Worm (Caenorhabditis elegans) whole organism, early embryonic: ENCODE data around the gene F44E2.4.
A peak's percentile ranks its signal among the peaks of the same experiment; 100 is the strongest.

Source experiments
- B0310.2 ChIP-seq: sonication (generic microtip); optimal IDR thresholded peaks from 2 replicates; lab custom pipeline; 2016; ENCODE audit warnings: mild to moderate bottlenecking, missing genetic modification characterization, missing compliant biosample characterization
- F13C5.2 ChIP-seq: sonication (generic microtip); optimal IDR thresholded peaks from 2 replicates; lab custom pipeline; 2017; ENCODE audit warnings: mild to moderate bottlenecking, missing genetic modification characterization, inconsistent platforms, missing compliant biosample characterization
- aly-1 ChIP-seq: sonication (generic microtip); optimal IDR thresholded peaks from 2 replicates; lab custom pipeline; 2016; ENCODE audit warnings: missing genetic modification characterization, missing compliant biosample characterization
- ama-1 ChIP-seq: fragments of 150-350 bp; optimal IDR thresholded peaks from 2 replicates; lab custom pipeline; 2014
- ceh-13 ChIP-seq: fragments of 200-800 bp; sonication (Bioruptor generic); optimal IDR thresholded peaks from 2 replicates; lab custom pipeline; 2018; ENCODE audit warnings: mild to moderate bottlenecking, missing genetic modification characterization, missing compliant biosample characterization
- ceh-36 ChIP-seq: sonication (generic microtip); optimal IDR thresholded peaks from 2 replicates; lab custom pipeline; 2016; ENCODE audit warnings: missing genetic modification characterization, inconsistent platforms, missing compliant biosample characterization
- ets-7 ChIP-seq: sonication (generic microtip); optimal IDR thresholded peaks from 2 replicates; lab custom pipeline; 2016; ENCODE audit warnings: missing genotype, missing genetic modification characterization, missing compliant biosample characterization
- flt-1 ChIP-seq: fragments of 200-800 bp; sonication (Bioruptor generic); IDR thresholded peaks from 2 replicates; pipeline ENCODE4 v1.3.6; 2022; ENCODE audit warnings: missing genetic modification characterization, missing compliant biosample characterization
- hmbx-1 ChIP-seq: sonication (generic microtip); optimal IDR thresholded peaks from 2 replicates; lab custom pipeline; 2016; ENCODE audit warnings: mild to moderate bottlenecking, missing genetic modification characterization, missing compliant biosample characterization
- hmg-4 ChIP-seq: fragments of 200-800 bp; sonication (Bioruptor generic); optimal IDR thresholded peaks from 2 replicates; lab custom pipeline; 2018; ENCODE audit warnings: mild to moderate bottlenecking, missing genetic modification characterization, missing compliant biosample characterization
- hnd-1 ChIP-seq: sonication (generic microtip); optimal IDR thresholded peaks from 2 replicates; lab custom pipeline; 2016; ENCODE audit warnings: missing genetic modification characterization, missing compliant biosample characterization
- pes-1 ChIP-seq: fragments of 200-800 bp; sonication (Bioruptor generic); IDR thresholded peaks from 2 replicates; pipeline ENCODE4 v1.3.6; 2022; ENCODE audit warnings: missing genetic modification reagents, missing genetic modification characterization, missing compliant biosample characterization
- scrt-1 ChIP-seq: fragments of 200-800 bp; sonication (Bioruptor generic); IDR thresholded peaks from 2 replicates; pipeline ENCODE4 v1.3.6; 2022; ENCODE audit warnings: missing genetic modification characterization, missing compliant biosample characterization
- sea-1 ChIP-seq: fragments of 200-800 bp; sonication (Bioruptor generic); conservative IDR thresholded peaks from 2 replicates; pipeline ENCODE4 v1.3.6; 2022; ENCODE audit warnings: missing genetic modification characterization, missing compliant biosample characterization
- tbx-11 ChIP-seq: fragments of 200-800 bp; sonication (Bioruptor generic); IDR thresholded peaks from 2 replicates; pipeline ENCODE4 v1.3.6; 2022; ENCODE audit warnings: missing genetic modification characterization, missing compliant biosample characterization
- tbx-37 ChIP-seq: fragments of 200-800 bp; sonication (Bioruptor generic); conservative IDR thresholded peaks from 2 replicates; pipeline ENCODE4 v1.3.6; 2022; ENCODE audit warnings: missing genetic modification reagents, missing genetic modification characterization, missing compliant biosample characterization
- tra-4 ChIP-seq: sonication (generic microtip); optimal IDR thresholded peaks from 2 replicates; lab custom pipeline; 2017; ENCODE audit warnings: missing genetic modification characterization, missing compliant biosample characterization

Gene F44E2.4

ce11 chrIII:8801864-8802818 lies 36.1 kb downstream of the F44E2.4 start:
- TF ChIP-seq flt-1 (peak; percentile 51), ceh-36 (no peak), ets-7 (tag; lab: Kevin White, UChicago) (no peak), tra-4 (tag; lab: Kevin White, UChicago) (no peak), tbx-37 (GFP tag; lab: Robert Waterston, UW) (0 out of 2 replicates have a peak, but pooled peaks have one; percentile 23), hmbx-1 (no peak), hmg-4 (GFP tag; lab: Kevin White, UChicago) (peak; percentile 85), scrt-1 (GFP tag; lab: Robert Waterston, UW) (0 out of 2 replicates have a peak, but pooled peaks have one; percentile 15), F13C5.2 (no peak), B0310.2 (tag; lab: Kevin White, UChicago) (no peak), ama-1 (no peak), pes-1 (GFP tag; lab: Robert Waterston, UW) (peak; percentile 61), hnd-1 (tag; lab: Kevin White, UChicago) (no peak), sea-1 (GFP tag; lab: Robert Waterston, UW) (no peak), ceh-13 (GFP tag; lab: Kevin White, UChicago) (no peak), tbx-11 (GFP tag; lab: Robert Waterston, UW) (no peak), aly-1 (tag; lab: Kevin White, UChicago) (peak; percentile 56)

DNA sequence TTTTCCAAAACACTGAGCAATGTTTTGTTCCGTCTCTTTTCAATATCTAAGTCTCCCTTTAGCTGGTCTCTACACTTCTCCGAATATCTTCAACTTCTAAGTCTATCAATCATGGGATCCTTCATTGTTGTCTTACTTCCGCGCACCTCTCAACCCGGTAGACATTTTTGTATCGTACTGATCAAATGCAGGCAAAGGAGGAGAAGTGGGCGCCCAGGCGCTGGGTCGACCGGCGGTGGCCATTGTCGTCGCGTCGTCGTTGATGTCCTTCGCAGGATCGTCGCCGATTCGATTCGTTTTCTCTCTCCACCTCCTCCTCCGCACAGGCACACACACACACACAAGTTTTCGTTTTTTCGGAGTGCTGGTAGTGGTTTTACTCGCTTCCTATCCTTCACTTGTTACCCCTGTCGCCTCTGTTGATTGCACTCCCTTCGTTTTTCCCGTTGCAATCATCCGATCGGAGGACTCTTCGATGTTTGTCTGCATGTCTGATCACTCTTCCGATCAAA lies 36.8 kb downstream of the F44E2.4 start:
- TF ChIP-seq tbx-11 (GFP tag; lab: Robert Waterston, UW) (0 out of 2 replicates have a peak, but pooled peaks have one; percentile 22), B0310.2 (tag; lab: Kevin White, UChicago) (no peak), ceh-36 (no peak), sea-1 (GFP tag; lab: Robert Waterston, UW) (peak; percentile 29; the same call in 1 of the 2 replicates), hmbx-1 (no peak), tbx-37 (GFP tag; lab: Robert Waterston, UW) (no peak), ama-1 (no peak), tra-4 (tag; lab: Kevin White, UChicago) (no peak), ets-7 (tag; lab: Kevin White, UChicago) (no peak)

ce11 chrIII:8800796-8801083 lies 37.5 kb downstream of the F44E2.4 start:
- TF ChIP-seq hmg-4 (GFP tag; lab: Kevin White, UChicago) = no peak

DNA sequence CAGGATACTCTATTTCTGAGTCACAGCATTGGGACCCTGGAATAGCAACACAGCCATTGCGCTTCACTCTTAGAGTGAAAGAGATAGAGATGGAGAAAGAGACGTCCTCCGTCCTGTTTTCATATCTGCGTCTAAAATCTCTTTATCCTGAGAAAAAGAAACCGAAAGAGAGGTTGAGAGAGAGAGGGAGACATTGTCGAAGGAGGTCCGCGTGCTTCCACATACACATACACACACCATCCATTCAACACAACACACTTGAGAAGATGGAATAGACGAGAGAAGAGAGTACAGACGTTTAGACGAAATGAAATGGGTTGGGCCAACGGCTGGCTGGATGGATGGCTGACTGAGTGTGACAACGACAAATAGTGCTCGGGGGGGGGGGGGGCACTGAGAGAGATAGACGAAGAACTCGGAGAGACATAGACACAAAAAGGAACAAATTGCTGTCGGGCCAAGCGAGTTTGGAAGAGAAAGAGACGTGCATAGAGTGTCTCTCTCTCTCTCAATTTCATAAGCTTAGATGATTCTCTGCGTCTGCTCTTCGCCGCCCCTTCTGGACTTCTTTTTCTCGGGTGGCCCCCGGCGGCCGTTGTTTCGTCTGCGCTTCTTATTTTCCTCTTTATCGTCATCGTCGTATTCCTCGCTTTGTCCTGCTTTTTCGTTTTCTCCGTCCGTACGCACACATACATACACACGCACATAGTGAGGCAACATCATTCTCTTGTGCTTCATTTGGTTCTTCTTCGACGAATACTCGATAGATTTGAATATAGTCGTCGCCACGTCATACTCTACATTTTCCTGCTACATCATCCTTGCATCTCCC lies 38.0 kb downstream of the F44E2.4 start, which contains the start of gene F54F2.6:
Gene F54F2.6, minus strand, starts transcription at position 738 of the 832 bp plus-strand sequence.
- peak; percentile 0 for TF ChIP-seq F13C5.2
- TF ChIP-seq flt-1 = peak; percentile 0
- TF ChIP-seq B0310.2 (tag; lab: Kevin White, UChicago) = peak; percentile 14
- 0 out of 2 replicates have a peak, but pooled peaks have one; percentile 48 for TF ChIP-seq pes-1 (GFP tag; lab: Robert Waterston, UW)
- TF ChIP-seq hmg-4 (GFP tag; lab: Kevin White, UChicago) = peak; percentile 63
- TF ChIP-seq tra-4 (tag; lab: Kevin White, UChicago) = no peak

DNA sequence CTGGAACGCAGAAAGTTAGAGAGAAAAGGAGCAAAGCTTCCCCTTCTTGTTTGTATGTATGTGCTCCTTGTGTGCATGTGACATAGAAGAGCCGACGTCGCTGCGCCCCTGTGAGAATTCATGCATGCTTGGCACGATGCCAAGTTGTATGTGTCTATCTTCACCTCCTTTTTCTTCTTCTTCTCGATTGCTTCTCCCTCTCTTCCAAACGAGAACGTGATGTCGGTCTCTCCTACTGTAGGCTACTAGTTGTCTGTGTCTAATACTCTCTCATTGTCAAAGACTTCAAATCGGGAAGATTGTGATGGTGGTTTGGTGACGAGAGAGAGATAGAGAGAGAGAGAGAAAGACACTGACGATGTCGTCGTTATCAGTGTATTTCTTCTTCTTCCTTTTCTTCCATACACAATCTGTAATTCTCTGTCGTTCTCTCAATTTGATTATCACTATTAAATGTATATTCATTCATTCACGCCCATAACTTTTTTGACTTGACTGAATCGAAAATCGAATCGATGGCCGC lies 41.0 kb downstream of the F44E2.4 start:
- TF ChIP-seq hmg-4 (GFP tag; lab: Kevin White, UChicago) (peak; percentile 57), ceh-36 (no peak)

DNA sequence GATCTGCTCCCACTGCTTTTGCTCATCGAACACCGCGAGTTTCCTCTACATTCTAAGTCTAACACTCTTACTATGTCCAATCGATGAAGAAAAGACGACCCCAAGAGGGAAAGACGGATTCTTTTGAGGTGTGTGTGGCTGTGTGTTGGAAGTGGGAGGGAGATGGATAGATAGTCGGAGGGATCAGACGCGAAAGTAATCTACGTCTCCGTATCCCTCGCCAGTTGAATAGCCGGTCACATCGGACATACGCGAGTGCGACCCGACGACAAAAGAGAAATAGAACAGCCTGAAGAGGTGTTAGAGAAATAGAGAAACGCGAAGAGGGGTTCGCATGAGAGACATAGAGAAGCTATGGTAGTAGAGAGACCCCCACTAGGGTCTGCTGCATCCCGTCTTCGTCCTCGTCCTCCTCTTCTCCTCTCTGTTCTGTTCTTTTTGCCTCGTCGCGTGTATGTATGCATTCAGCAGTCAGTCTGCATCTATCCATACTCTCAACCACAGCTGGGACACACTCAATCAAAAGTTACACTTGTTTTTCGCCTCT lies 42.6 kb downstream of the F44E2.4 start:
- TF ChIP-seq ceh-36 = peak; percentile 4
- TF ChIP-seq sea-1 (GFP tag; lab: Robert Waterston, UW) = no peak
- peak; percentile 9 for TF ChIP-seq F13C5.2
- peak; percentile 77 for TF ChIP-seq hmg-4 (GFP tag; lab: Kevin White, UChicago)
- TF ChIP-seq B0310.2 (tag; lab: Kevin White, UChicago) = peak; percentile 60
- no peak for TF ChIP-seq ceh-13 (GFP tag; lab: Kevin White, UChicago)

ce11 chrIII:8794793-8795192 lies 43.4 kb downstream of the F44E2.4 start:
- TF ChIP-seq hmg-4 (GFP tag; lab: Kevin White, UChicago) = peak; percentile 15
- no peak for TF ChIP-seq tbx-37 (GFP tag; lab: Robert Waterston, UW)

DNA sequence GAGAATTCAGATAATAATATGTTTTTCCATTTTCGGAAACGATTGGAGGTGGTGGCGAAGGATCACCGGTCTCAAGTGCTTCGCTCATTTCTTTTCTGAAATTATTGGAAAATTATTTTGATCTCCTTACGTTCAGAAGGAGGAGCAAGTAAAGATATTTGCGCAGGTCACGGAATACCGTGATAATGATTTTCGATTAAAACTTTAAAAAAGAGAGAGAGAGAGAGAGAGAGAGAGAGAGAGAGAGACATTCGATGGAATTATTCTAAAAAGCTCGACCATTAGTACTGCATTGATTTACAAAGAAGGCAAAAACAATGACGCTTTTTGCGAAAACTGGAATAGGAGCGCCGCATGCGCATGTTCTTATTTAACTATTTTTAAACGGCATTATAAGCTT lies 46.0 kb downstream of the F44E2.4 start, which contains the start of gene ztf-1:
Gene ztf-1, minus strand, starts transcription at position 101 of the 400 bp plus-strand sequence.
- TF ChIP-seq hnd-1 (tag; lab: Kevin White, UChicago) (no peak), flt-1 (no peak), ets-7 (tag; lab: Kevin White, UChicago) (no peak), B0310.2 (tag; lab: Kevin White, UChicago) (no peak), sea-1 (GFP tag; lab: Robert Waterston, UW) (no peak), tra-4 (tag; lab: Kevin White, UChicago) (no peak)
